Worm (Caenorhabditis elegans): ENCODE data around the gene F29B9.8.

- TF ChIP-seq unc-62 (GFP tag; optimal IDR thresholded peaks at IDR 0.05) (no peak), nhr-120 (GFP tag; IDR thresholded peaks at IDR 0.05) (no peak), egl-18 (GFP tag; IDR thresholded peaks at IDR 0.05) (no peak), ets-4 (GFP tag; optimal IDR thresholded peaks at IDR 0.05) (no peak), lsl-1 (GFP tag; optimal IDR thresholded peaks at IDR 0.05) (no peak), nfyb-1 (GFP tag; IDR thresholded peaks at IDR 0.05) (no peak), snpc-4 (GFP tag; optimal IDR thresholded peaks at IDR 0.05) (no peak), snpc-4 (tag; optimal IDR thresholded peaks at IDR 0.05) (no peak), zim-3 (tag; optimal IDR thresholded peaks at IDR 0.05) (no peak), ztf-26 (tag; optimal IDR thresholded peaks at IDR 0.05) (no peak), C17E4.6 (GFP tag; IDR thresholded peaks at IDR 0.05) (no peak), him-1 (tag; optimal IDR thresholded peaks at IDR 0.05) (no peak), hsf-1 (GFP tag; IDR thresholded peaks at IDR 0.05) (no peak), tlf-1 (GFP tag; optimal IDR thresholded peaks at IDR 0.05) (no peak)
Observed at ce11 chrIV:4652962-4653361, 5.5 kb downstream of the F29B9.8 start, which contains the start of gene psr-1.
